Worm (Caenorhabditis elegans): ENCODE data around the gene chil-4.
"Not testable (repeated sequence)": the region's sequence is repeated elsewhere in the genome, so short reads cannot be mapped to it uniquely, and the experiment has no call there.

Gene chil-4

ce11 chrII:9872961-9873360 is 17.4 kb upstream of the chil-4 start, which contains the start of gene chil-8:
TSS of gene chil-8 (minus strand) at chrII:9873061.
- no peak for TF ChIP-seq W03F9.2 (tag; optimal IDR thresholded peaks at IDR 0.05)

- no peak for TF ChIP-seq dao-5 (tag; optimal IDR thresholded peaks at IDR 0.05)
- TF ChIP-seq him-1 (tag; optimal IDR thresholded peaks at IDR 0.05): no peak
- no peak for TF ChIP-seq W03F9.2 (tag; optimal IDR thresholded peaks at IDR 0.05)
Measured at ce11 chrII:9871061-9871460, 15.5 kb upstream of the chil-4 start, which contains the start of gene chil-7. TSS of gene chil-7 (minus strand) at chrII:9871172.

ce11 chrII:9868698-9869097 is 13.2 kb upstream of the chil-4 start, which contains the start of gene old-1:
TSS of gene old-1 (minus strand) at chrII:9868747.
- TF ChIP-seq dao-5 (tag; optimal IDR thresholded peaks at IDR 0.05) (no peak), W03F9.2 (tag; optimal IDR thresholded peaks at IDR 0.05) (no peak), him-1 (tag; optimal IDR thresholded peaks at IDR 0.05) (no peak)

- TF ChIP-seq him-1 (tag; optimal IDR thresholded peaks at IDR 0.05) (no peak), W03F9.2 (tag; optimal IDR thresholded peaks at IDR 0.05) (no peak), dao-5 (tag; optimal IDR thresholded peaks at IDR 0.05) (no peak)
Measured at ce11 chrII:9868207-9868606, 12.7 kb upstream of the chil-4 start.

DNA sequence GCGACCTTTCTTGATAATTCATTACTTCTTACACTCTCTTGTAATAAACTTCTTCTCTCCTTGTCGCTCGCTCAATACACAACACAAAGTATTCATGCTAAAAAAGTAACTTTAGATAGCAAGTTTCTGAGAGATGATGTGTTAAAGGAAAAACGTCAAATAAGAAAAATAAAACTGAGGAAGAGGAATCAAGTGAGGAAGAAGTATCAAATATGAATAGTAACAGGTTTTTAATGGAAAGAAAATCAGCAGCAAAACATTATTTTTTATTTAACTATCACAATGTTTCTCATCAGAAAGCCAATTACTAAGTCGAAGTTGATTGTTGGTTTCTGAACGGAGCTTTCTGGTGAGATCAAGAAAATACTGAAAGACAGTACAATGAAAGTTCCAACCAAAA is 10.9 kb upstream of the chil-4 start, which contains the start of gene chil-1:
chil-1 (minus strand) TSS at position 101 of the 400 bp plus-strand sequence.
- not testable (repeated sequence) for TF ChIP-seq him-1, dao-5, W03F9.2 (tag; optimal IDR thresholded peaks at IDR 0.05)

DNA sequence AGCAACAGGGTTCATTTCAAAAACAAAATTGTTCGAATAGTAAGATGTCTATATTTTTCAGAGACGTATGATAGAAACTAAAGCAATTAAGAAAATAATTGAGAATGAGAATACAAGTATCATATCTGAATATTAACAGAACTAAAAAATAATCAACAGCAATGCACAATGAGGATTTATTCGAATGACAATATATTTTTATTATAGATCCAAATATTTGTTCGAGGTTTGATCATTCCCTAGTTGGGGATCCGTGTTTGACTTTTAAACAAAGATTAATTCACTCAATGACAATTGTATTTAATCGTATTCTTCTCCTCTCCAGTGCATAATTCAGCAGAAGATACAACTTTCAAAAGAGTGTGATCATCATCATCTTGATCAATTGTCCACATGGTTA is 6.6 kb upstream of the chil-4 start, which contains the start of gene C08H9.18:
C08H9.18 (minus strand) TSS at position 101 of the 400 bp plus-strand sequence.
- TF ChIP-seq him-1 (tag; optimal IDR thresholded peaks at IDR 0.05) (no peak), dao-5 (tag; optimal IDR thresholded peaks at IDR 0.05) (no peak), W03F9.2 (tag; optimal IDR thresholded peaks at IDR 0.05) (no peak)

DNA sequence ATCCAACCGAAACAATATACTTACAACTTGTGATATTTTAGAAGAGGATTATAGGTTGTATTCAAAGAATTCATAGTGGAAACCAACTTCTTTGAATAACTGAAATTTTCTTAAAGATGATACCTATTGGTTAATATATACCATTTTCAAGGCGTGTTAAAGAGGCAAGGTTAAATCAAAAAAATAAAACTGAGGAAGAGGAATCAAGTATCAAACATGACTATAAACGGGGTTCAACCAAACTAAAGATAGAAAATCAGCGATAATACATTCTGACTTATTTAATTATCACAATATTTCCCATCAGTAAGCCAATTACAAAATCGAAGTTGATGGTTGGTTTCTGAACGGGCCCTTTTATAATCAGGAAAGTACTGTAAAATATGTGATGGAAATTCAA is 5.9 kb upstream of the chil-4 start, which contains the start of gene chil-3:
chil-3 (minus strand) TSS at position 101 of the 400 bp plus-strand sequence.
- TF ChIP-seq W03F9.2 (tag; optimal IDR thresholded peaks at IDR 0.05) (no peak), him-1 (tag; optimal IDR thresholded peaks at IDR 0.05) (no peak), dao-5 (tag; optimal IDR thresholded peaks at IDR 0.05) (no peak)

- TF ChIP-seq him-1 (tag; optimal IDR thresholded peaks at IDR 0.05) (no peak), dao-5 (tag; optimal IDR thresholded peaks at IDR 0.05) (no peak), W03F9.2 (tag; optimal IDR thresholded peaks at IDR 0.05) (no peak)
Measured at ce11 chrII:9859575-9859974, 4.1 kb upstream of the chil-4 start, which contains the start of gene chil-5. TSS of gene chil-5 (minus strand) at chrII:9859675.

DNA sequence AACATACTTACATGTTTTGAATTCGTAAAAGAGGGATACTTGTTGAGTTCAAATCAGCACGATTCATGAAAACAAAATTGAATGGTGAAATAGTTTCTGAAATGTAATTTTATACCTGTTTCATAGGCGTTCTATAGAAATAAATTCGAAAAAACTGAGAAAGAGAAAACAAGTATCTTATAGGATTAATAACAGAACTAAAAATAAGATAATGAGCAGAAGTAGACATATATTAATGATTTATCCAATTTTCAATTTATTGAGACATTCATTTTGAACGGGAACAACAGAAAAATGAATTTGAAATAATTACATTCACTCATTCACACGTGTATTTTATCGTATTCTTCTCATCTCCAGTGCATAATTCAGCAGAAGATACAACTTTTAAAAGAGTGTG is 2.3 kb upstream of the chil-4 start, which contains the start of gene chil-6:
chil-6 (minus strand) TSS at position 101 of the 400 bp plus-strand sequence.
- TF ChIP-seq him-1 (tag; optimal IDR thresholded peaks at IDR 0.05): no peak
- TF ChIP-seq W03F9.2 (tag; optimal IDR thresholded peaks at IDR 0.05): no peak
- no peak for TF ChIP-seq dao-5 (tag; optimal IDR thresholded peaks at IDR 0.05)

ce11 chrII:9850945-9851344 is 4.6 kb downstream of the chil-4 start, which contains the start of gene ZK938.10:
TSS of gene ZK938.10 (minus strand) at chrII:9851045.
- TF ChIP-seq dao-5 (tag; optimal IDR thresholded peaks at IDR 0.05) (no peak), him-1 (tag; optimal IDR thresholded peaks at IDR 0.05) (no peak), W03F9.2 (tag; optimal IDR thresholded peaks at IDR 0.05) (no peak)

DNA sequence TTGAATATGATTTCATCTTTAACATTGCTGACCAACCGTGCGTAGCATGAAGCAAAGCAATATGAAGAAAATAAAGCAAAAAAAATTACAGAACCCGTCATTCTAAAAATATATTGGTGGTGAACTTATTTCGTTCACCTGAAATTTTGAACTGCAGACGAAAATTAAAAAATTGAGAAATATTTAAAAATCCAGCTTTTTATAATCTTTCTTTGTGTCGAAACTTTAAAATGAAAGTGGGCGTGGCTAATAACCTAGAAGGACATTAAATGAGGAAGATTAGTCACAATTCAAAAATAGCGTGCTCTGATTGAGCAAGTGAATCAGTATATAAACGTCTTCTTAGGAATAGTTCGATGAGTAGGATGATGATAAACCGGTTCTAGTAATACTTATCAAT is 6.0 kb downstream of the chil-4 start, which contains the start of gene old-2:
old-2 (minus strand) TSS at position 101 of the 400 bp plus-strand sequence.
- TF ChIP-seq W03F9.2 (tag; optimal IDR thresholded peaks at IDR 0.05): no peak
- TF ChIP-seq dao-5 (tag; optimal IDR thresholded peaks at IDR 0.05): no peak

- TF ChIP-seq dao-5 (tag; optimal IDR thresholded peaks at IDR 0.05) (no peak), W03F9.2 (tag; optimal IDR thresholded peaks at IDR 0.05) (no peak), him-1 (tag; optimal IDR thresholded peaks at IDR 0.05) (no peak)
Measured at ce11 chrII:9845239-9845638, 10.3 kb downstream of the chil-4 start, which contains the start of gene chil-9. TSS of gene chil-9 (minus strand) at chrII:9845339.

DNA sequence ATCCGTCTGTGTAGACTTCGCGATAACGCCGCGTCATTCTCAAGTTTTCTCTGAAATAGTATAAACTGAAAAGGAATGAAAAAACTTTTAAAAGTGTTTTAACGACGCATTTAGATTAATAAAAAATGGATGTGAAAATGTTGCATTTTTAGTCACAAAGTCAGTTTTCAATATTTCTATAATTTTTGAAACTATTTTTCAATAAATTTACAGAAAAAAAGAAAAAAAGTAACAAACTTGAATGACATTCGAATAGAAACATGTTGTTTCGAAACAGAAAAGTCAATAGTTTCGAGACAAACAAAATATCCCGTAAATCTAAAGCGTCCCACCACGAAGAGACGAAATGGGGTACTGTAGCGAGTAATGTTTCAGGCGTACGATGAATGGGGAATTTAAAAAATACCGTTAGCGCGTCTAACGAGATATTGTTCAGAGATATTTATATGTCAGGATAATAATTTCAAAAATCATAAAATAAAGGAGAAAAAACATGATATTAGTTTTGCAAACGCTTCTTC is 13.5 kb downstream of the chil-4 start, which contains the start of gene rnh-1.2:
rnh-1.2 (minus strand) TSS at position 51 of the 521 bp plus-strand sequence.
- TF ChIP-seq W03F9.2 (tag; optimal IDR thresholded peaks at IDR 0.05) (no peak), dao-5 (tag; optimal IDR thresholded peaks at IDR 0.05) (no peak), him-1 (tag; optimal IDR thresholded peaks at IDR 0.05) (no peak)

DNA sequence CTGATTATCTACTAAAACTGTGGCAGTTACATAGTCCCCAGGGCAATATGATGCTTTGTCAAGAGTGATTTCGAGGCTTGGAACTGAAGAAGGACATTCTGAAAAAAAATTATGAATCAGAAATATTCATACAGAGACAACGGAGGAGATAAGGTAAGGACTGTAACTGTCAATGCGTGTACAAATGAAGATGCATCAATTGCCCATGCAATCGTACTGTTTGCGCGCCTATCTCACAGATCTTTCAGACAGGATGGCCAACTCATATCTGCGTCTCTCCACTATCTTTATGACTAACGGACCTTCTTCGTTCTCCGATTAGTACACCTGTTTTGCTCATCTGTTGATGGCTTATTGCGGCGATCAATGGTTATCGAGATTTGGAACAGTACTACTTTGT is 15.2 kb downstream of the chil-4 start, which contains the start of gene ZK938.11:
ZK938.11 (minus strand) TSS at position 101 of the 400 bp plus-strand sequence.
- TF ChIP-seq him-1 (tag; optimal IDR thresholded peaks at IDR 0.05) (no peak), W03F9.2 (tag; optimal IDR thresholded peaks at IDR 0.05) (no peak), dao-5 (tag; optimal IDR thresholded peaks at IDR 0.05) (no peak)

All from whole organism, L4/young adult.